Fruit fly (Drosophila melanogaster) whole organism, embryonic: ENCODE measurements around the gene CG12147.

Experiments
- CG10462 ChIP-seq: fragments of 200-800 bp; sonication (Bioruptor generic); optimal IDR thresholded peaks from 2 replicates; lab custom pipeline; 2016; ENCODE audit warnings: missing biosample characterization, missing genetic modification characterization
- CG11247 ChIP-seq: fragments of 200-800 bp; sonication (Bioruptor generic); IDR thresholded peaks from 2 replicates; pipeline ENCODE4 v1.3.6; 2022; ENCODE audit warnings: missing biosample characterization, missing genetic modification characterization
- CG12071 ChIP-seq: fragments of 200-800 bp; sonication (Bioruptor generic); optimal IDR thresholded peaks from 3 replicates; lab custom pipeline; 2018; ENCODE audit warnings: missing biosample characterization, mild to moderate bottlenecking, missing genetic modification characterization
- CG12155 ChIP-seq: fragments of 200-800 bp; sonication (Bioruptor generic); optimal IDR thresholded peaks from 3 replicates; lab custom pipeline; 2016; ENCODE audit warnings: missing biosample characterization, missing genetic modification characterization
- CG14667 ChIP-seq: fragments of 200-800 bp; sonication (Bioruptor generic); IDR thresholded peaks from 2 replicates; pipeline ENCODE4 v1.3.6; 2022; ENCODE audit warnings: missing biosample characterization, missing genetic modification characterization
- CG1647 ChIP-seq: fragments of 200-800 bp; sonication (Bioruptor generic); optimal IDR thresholded peaks from 3 replicates; lab custom pipeline; 2016; ENCODE audit warnings: missing biosample characterization, missing genetic modification characterization
- CG17568 ChIP-seq: fragments of 200-800 bp; sonication (Bioruptor generic); optimal IDR thresholded peaks from 2 replicates; lab custom pipeline; 2018; ENCODE audit warnings: missing biosample characterization, mild to moderate bottlenecking, missing genetic modification characterization, moderate library complexity
- CG17802 ChIP-seq: fragments of 200-800 bp; sonication (Bioruptor generic); optimal IDR thresholded peaks from 2 replicates; lab custom pipeline; 2018; ENCODE audit warnings: missing biosample characterization, mild to moderate bottlenecking, missing genetic modification characterization, moderate library complexity
- CG17829 ChIP-seq: fragments of 200-800 bp; optimal IDR thresholded peaks from 2 replicates; lab custom pipeline; 2019; ENCODE audit warnings: missing biosample characterization, mild to moderate bottlenecking, missing genetic modification characterization, moderate library complexity
- CG17912 ChIP-seq: fragments of 200-800 bp; sonication (Bioruptor generic); optimal IDR thresholded peaks from 2 replicates; lab custom pipeline; 2018; ENCODE audit warnings: missing biosample characterization, mild to moderate bottlenecking, missing genetic modification characterization
- CG2202 ChIP-seq: fragments of 200-800 bp; sonication (Bioruptor generic); optimal IDR thresholded peaks from 2 replicates; lab custom pipeline; 2018; ENCODE audit warnings: missing biosample characterization, mild to moderate bottlenecking, missing genetic modification characterization
- CG3065 ChIP-seq: fragments of 200-800 bp; sonication (Bioruptor generic); optimal IDR thresholded peaks from 2 replicates; lab custom pipeline; 2016; ENCODE audit warnings: missing biosample characterization, missing genetic modification characterization
- CG33213 ChIP-seq: fragments of 200-800 bp; sonication (Bioruptor generic); optimal IDR thresholded peaks from 3 replicates; lab custom pipeline; 2016; ENCODE audit warnings: missing biosample characterization, missing genetic modification characterization
- CG34376 ChIP-seq: fragments of 200-800 bp; sonication (Bioruptor generic); optimal IDR thresholded peaks from 2 replicates; lab custom pipeline; 2018; ENCODE audit warnings: missing biosample characterization, mild to moderate bottlenecking, missing genetic modification characterization
- CG6175 ChIP-seq: fragments of 200-800 bp; sonication (Bioruptor generic); IDR thresholded peaks from 3 replicates; pipeline ENCODE4 v1.3.6; 2022; ENCODE audit warnings: missing biosample characterization, missing genetic modification characterization
- CG7556 ChIP-seq: fragments of 200-800 bp; sonication (Bioruptor generic); optimal IDR thresholded peaks from 2 replicates; lab custom pipeline; 2017; ENCODE audit warnings: missing biosample characterization, mild to moderate bottlenecking, missing genetic modification characterization
- CG7745 ChIP-seq: fragments of 200-800 bp; sonication (Bioruptor generic); optimal IDR thresholded peaks from 2 replicates; lab custom pipeline; 2018; ENCODE audit warnings: missing biosample characterization, mild to moderate bottlenecking, missing genetic modification characterization, moderate library complexity
- CG7928 ChIP-seq: fragments of 200-800 bp; sonication (Bioruptor generic); optimal IDR thresholded peaks from 2 replicates; lab custom pipeline; 2017; ENCODE audit warnings: missing biosample characterization, mild to moderate bottlenecking, missing genetic modification characterization
- CkIIα-i1 ChIP-seq: fragments of 200-800 bp; sonication (Bioruptor generic); IDR thresholded peaks from 2 replicates; pipeline ENCODE4 v1.3.6; 2022; ENCODE audit warnings: missing biosample characterization, missing genetic modification characterization
- D ChIP-seq, 2 experiments: fragments of 200-800 bp in 1 of 2; fragments of >200 bp in 1 of 2; sonication (Bioruptor generic) in 1 of 2; optimal IDR thresholded peaks; 2 replicates in 1 of 2; 3 replicates in 1 of 2; lab custom pipeline; 2017; ENCODE audit warnings: mild to moderate bottlenecking in 1 of 2, missing biosample characterization in 1 of 2, missing genetic modification characterization in 1 of 2, missing genetic modification reagents in 1 of 2
- D19A ChIP-seq: fragments of 200-800 bp; optimal IDR thresholded peaks from 3 replicates; lab custom pipeline; 2019; ENCODE audit warnings: missing biosample characterization, mild to moderate bottlenecking, missing genetic modification characterization, moderate library complexity
- Gsc ChIP-seq: fragments of 200-800 bp; sonication (Bioruptor generic); IDR thresholded peaks from 2 replicates; pipeline ENCODE4 v1.3.6; 2022; ENCODE audit warnings: missing biosample characterization, missing genetic modification characterization
- HLHmδ ChIP-seq: fragments of 200-800 bp; sonication (Bioruptor generic); optimal IDR thresholded peaks from 2 replicates; lab custom pipeline; 2018; ENCODE audit warnings: missing biosample characterization, mild to moderate bottlenecking, missing genetic modification characterization, moderate library complexity
- HmgZ ChIP-seq: fragments of 200-800 bp; sonication (Bioruptor generic); optimal IDR thresholded peaks from 2 replicates; lab custom pipeline; 2018; ENCODE audit warnings: missing biosample characterization, mild to moderate bottlenecking, missing genetic modification characterization
- NC2β ChIP-seq: fragments of 200-800 bp; sonication (Bioruptor generic); optimal IDR thresholded peaks from 2 replicates; lab custom pipeline; 2016; ENCODE audit warnings: missing biosample characterization, missing genetic modification characterization
- Neu2 ChIP-seq: fragments of 200-800 bp; sonication (Bioruptor generic); optimal IDR thresholded peaks from 3 replicates; lab custom pipeline; 2016; ENCODE audit warnings: missing biosample characterization, missing genetic modification characterization, borderline replicate concordance
- Poxn ChIP-seq: fragments of 200-800 bp; sonication (Bioruptor generic); IDR thresholded peaks from 2 replicates; pipeline ENCODE4 v1.3.6; 2022; ENCODE audit warnings: missing biosample characterization, missing genetic modification characterization
- Ptx1 ChIP-seq: fragments of 200-800 bp; sonication (Bioruptor generic); IDR thresholded peaks from 2 replicates; pipeline ENCODE4 v1.3.6; 2022; ENCODE audit warnings: missing biosample characterization, missing genetic modification characterization
- Stat92E ChIP-seq, 3 experiments: fragments of >200 bp in 2 of 3; fragments of 200-800 bp in 1 of 3; sonication (Bioruptor generic) in 1 of 3; optimal IDR thresholded peaks; 2 replicates each; lab custom pipeline; 2017 to 2019; ENCODE audit warnings: missing biosample characterization in 3 of 3, missing genetic modification characterization in 3 of 3, mild to moderate bottlenecking in 1 of 3, moderate library complexity in 1 of 3
- TFAM ChIP-seq: fragments of 200-800 bp; sonication (Bioruptor generic); optimal IDR thresholded peaks from 2 replicates; lab custom pipeline; 2017; ENCODE audit warnings: missing biosample characterization, missing genetic modification characterization, inconsistent platforms
- chif ChIP-seq, 2 experiments: fragments of 200-800 bp; sonication (Bioruptor generic); optimal IDR thresholded peaks; 3 replicates each; lab custom pipeline; 2016; ENCODE audit warnings: missing biosample characterization in 2 of 2, missing genetic modification characterization in 2 of 2
- croc ChIP-seq: fragments of 200-800 bp; sonication (Bioruptor generic); conservative IDR thresholded peaks from 3 replicates; pipeline ENCODE4 v1.3.6; 2022; ENCODE audit warnings: missing biosample characterization, missing genetic modification characterization
- dimm ChIP-seq: fragments of 200-800 bp; sonication (Bioruptor generic); IDR thresholded peaks from 2 replicates; pipeline ENCODE4 v1.3.6; 2022; ENCODE audit warnings: missing biosample characterization, missing genetic modification characterization
- dysf ChIP-seq: fragments of 200-800 bp; sonication (Bioruptor generic); IDR thresholded peaks from 3 replicates; pipeline ENCODE4 v1.3.6; 2022; ENCODE audit warnings: missing biosample characterization, missing genetic modification characterization
- esg ChIP-seq: fragments of 200-800 bp; sonication (Bioruptor generic); conservative IDR thresholded peaks from 2 replicates; pipeline ENCODE4 v1.3.6; 2022; ENCODE audit warnings: missing biosample characterization, missing genetic modification characterization
- exex ChIP-seq: fragments of 200-800 bp; sonication (Bioruptor generic); optimal IDR thresholded peaks from 4 replicates; lab custom pipeline; 2018; ENCODE audit warnings: missing biosample characterization, mild to moderate bottlenecking, missing genetic modification characterization, moderate library complexity
- fd96Cb ChIP-seq: fragments of 200-800 bp; sonication (Bioruptor generic); optimal IDR thresholded peaks from 2 replicates; lab custom pipeline; 2018; ENCODE audit warnings: missing biosample characterization, mild to moderate bottlenecking, missing genetic modification characterization, moderate library complexity
- gcm2 ChIP-seq: fragments of 200-800 bp; sonication (Bioruptor generic); optimal IDR thresholded peaks from 2 replicates; lab custom pipeline; 2016; ENCODE audit warnings: missing biosample characterization, missing genetic modification characterization
- maf-S ChIP-seq: fragments of 200-800 bp; sonication (Bioruptor generic); optimal IDR thresholded peaks from 2 replicates; lab custom pipeline; 2016; ENCODE audit warnings: missing biosample characterization, missing genetic modification characterization
- onecut ChIP-seq: fragments of 200-800 bp; sonication (Bioruptor generic); IDR thresholded peaks from 2 replicates; pipeline ENCODE4 v1.3.6; 2022; ENCODE audit warnings: missing biosample characterization, missing genetic modification characterization
- org-1 ChIP-seq: fragments of 200-800 bp; sonication (Bioruptor generic); optimal IDR thresholded peaks from 2 replicates; lab custom pipeline; 2017; ENCODE audit warnings: missing biosample characterization, missing genetic modification characterization
- peb ChIP-seq: fragments of 200-800 bp; sonication (Bioruptor generic); IDR thresholded peaks from 2 replicates; pipeline ENCODE4 v1.3.6; 2022; ENCODE audit warnings: missing biosample characterization, missing genetic modification characterization
- pita ChIP-seq: fragments of 200-800 bp; sonication (Bioruptor generic); optimal IDR thresholded peaks from 2 replicates; lab custom pipeline; 2017; ENCODE audit warnings: missing biosample characterization, mild to moderate bottlenecking, missing genetic modification characterization
- pros ChIP-seq: fragments of 200-800 bp; sonication (Bioruptor generic); optimal IDR thresholded peaks from 3 replicates; lab custom pipeline; 2019; ENCODE audit warnings: missing biosample characterization, mild to moderate bottlenecking, missing genetic modification characterization, moderate library complexity
- rib ChIP-seq: fragments of 200-800 bp; sonication (Bioruptor generic); IDR thresholded peaks from 2 replicates; pipeline ENCODE4 v1.3.6; 2022; ENCODE audit warnings: missing biosample characterization, missing genetic modification characterization
- shn ChIP-seq: fragments of 200-800 bp; sonication (Bioruptor generic); optimal IDR thresholded peaks from 3 replicates; lab custom pipeline; 2016; ENCODE audit warnings: missing biosample characterization, missing genetic modification characterization
- sima ChIP-seq: fragments of 200-800 bp; sonication (Bioruptor generic); optimal IDR thresholded peaks from 2 replicates; lab custom pipeline; 2016; ENCODE audit warnings: missing biosample characterization, missing genetic modification characterization
- sug ChIP-seq: fragments of 200-800 bp; optimal IDR thresholded peaks from 2 replicates; lab custom pipeline; 2019; ENCODE audit warnings: missing biosample characterization, mild to moderate bottlenecking, missing genetic modification characterization, moderate library complexity
- vfl ChIP-seq: fragments of 200-800 bp; sonication (Bioruptor generic); optimal IDR thresholded peaks from 2 replicates; lab custom pipeline; 2016; ENCODE audit warnings: missing biosample characterization, missing genetic modification characterization
- zfh1 ChIP-seq: fragments of 200-800 bp; sonication (Bioruptor generic); IDR thresholded peaks from 3 replicates; pipeline ENCODE4 v1.3.6; 2022; ENCODE audit warnings: missing biosample characterization, missing genetic modification characterization

The CG12147 gene

DNA sequence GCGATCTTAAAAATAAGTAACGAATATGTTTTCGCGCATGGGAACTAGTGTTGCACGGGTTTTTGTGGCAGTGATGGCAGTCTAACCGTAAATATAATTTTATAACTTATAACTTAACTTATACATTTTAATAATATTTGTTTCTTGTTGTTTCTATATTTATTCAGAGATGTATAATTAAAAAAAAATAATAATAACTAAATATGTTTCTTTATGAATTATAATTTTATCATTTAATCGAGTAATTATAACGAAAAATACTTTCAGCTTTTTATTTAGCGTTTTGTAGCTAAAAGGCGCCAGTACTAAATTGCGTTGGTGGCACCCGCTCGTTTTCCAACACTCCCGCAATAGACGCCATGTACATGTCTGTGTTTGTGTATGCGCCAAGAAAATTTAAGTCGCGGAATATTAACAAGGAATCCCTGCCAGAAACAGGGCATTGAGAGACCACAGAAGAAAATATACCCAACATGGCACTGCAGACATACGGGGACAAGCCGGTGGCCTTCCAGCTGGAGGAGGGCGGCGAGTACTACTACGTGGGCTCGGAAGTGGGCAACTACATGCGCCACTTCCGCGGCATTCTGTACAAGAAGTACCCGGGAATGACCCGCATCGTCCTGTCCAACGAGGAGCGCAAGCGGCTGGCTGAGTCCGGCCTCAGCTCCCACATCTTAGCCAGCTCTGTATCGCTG, 43.7 kb upstream of the CG12147 start, which contains the start of the genes mRpL44 and Snr1 (continued):
- TF ChIP-seq maf-S (GFP tag; lab: Kevin White, UChicago) (no peak), Gsc (GFP tag; lab: Robert Waterston, UW) (no peak), CG17568 (GFP tag; lab: Kevin White, UChicago) (no peak), dysf (GFP tag; lab: Robert Waterston, UW) (0 out of 3 replicates have a peak, but pooled peaks have one; percentile 7), vfl (GFP tag; lab: Kevin White, UChicago) (no peak), pros (GFP tag; lab: Kevin White, UChicago) (no peak), CG34376 (GFP tag; lab: Kevin White, UChicago) (peak; percentile 42), org-1 (no peak), D19A (tag; lab: Kevin White, UChicago) (no peak), Stat92E (GFP tag; optimal IDR thresholded peaks at IDR 0.05; lab: Kevin White, UChicago) (no peak), CG3065 (no peak), CG7556 (no peak), exex (tag; lab: Kevin White, UChicago) (peak; percentile 57), CG17829 (peak; percentile 54), CG1647 (GFP tag; lab: Kevin White, UChicago) (no peak), CG7745 (tag; lab: Kevin White, UChicago) (no peak), esg (GFP tag; lab: Robert Waterston, UW) (no peak), CkIIα-i1 (GFP tag; lab: Robert Waterston, UW) (no peak), gcm2 (GFP tag; lab: Kevin White, UChicago) (no peak), CG12155 (GFP tag; lab: Kevin White, UChicago) (peak; percentile 50), CG12071 (no peak), Ptx1 (peak; percentile 19; the same call in 1 of the 2 replicates), CG10462 (GFP tag; lab: Kevin White, UChicago) (no peak), CG33213 (no peak), onecut (GFP tag; lab: Robert Waterston, UW) (no peak), dimm (GFP tag; lab: Robert Waterston, UW) (no peak), CG11247 (GFP tag; lab: Robert Waterston, UW) (no peak), zfh1 (no peak; the same call in 2 of the 3 replicates), rib (no peak), CG14667 (GFP tag; lab: Robert Waterston, UW) (no peak), CG17912 (GFP tag; lab: Kevin White, UChicago) (no peak), peb (GFP tag; lab: Robert Waterston, UW) (no peak), fd96Cb (tag; lab: Kevin White, UChicago) (no peak), CG7928 (GFP tag; lab: Kevin White, UChicago) (no peak), pita (GFP tag; lab: Kevin White, UChicago) (no peak), Poxn (no peak), chif (GFP tag; optimal IDR thresholded peaks at IDR 0.05; lab: Kevin White, UChicago) (no peak), croc (GFP tag; lab: Robert Waterston, UW) (no peak), TFAM (GFP tag; lab: Kevin White, UChicago) (no peak), CG17802 (tag; lab: Kevin White, UChicago) (no peak), CG6175 (GFP tag; lab: Robert Waterston, UW) (no peak), sug (tag; lab: Kevin White, UChicago) (peak; percentile 73), Neu2 (GFP tag; lab: Kevin White, UChicago) (no peak), shn (GFP tag; lab: Kevin White, UChicago) (no peak), NC2β (no peak), D (optimal IDR thresholded peaks at IDR 0.05; lab: Kevin White, UChicago) (no peak), D (GFP tag; optimal IDR thresholded peaks at IDR 0.05; lab: Kevin White, UChicago) (no peak), sima (GFP tag; lab: Kevin White, UChicago) (no peak), CG2202 (tag; lab: Kevin White, UChicago) (no peak), HmgZ (tag; lab: Kevin White, UChicago) (peak; percentile 36), HLHmδ (GFP tag; lab: Kevin White, UChicago) (no peak)
